Fruit fly (Drosophila melanogaster) whole organism, embryonic: Measurements from ENCODE around the gene Spt6.

Experiments used
- Bgb ChIP-seq: fragments of 200-800 bp; sonication (Bioruptor generic); IDR thresholded peaks from 2 replicates; pipeline ENCODE4 v1.3.6; 2022; ENCODE audit warnings: missing biosample characterization, missing genetic modification characterization; ENCODE audit not compliant: partially characterized antibody
- C15 ChIP-seq: fragments of 200-800 bp; sonication (Bioruptor generic); IDR thresholded peaks from 3 replicates; pipeline ENCODE4 v1.3.6; 2022; ENCODE audit warnings: missing biosample characterization, missing genetic modification characterization
- CG1024 ChIP-seq: fragments of 200-800 bp; sonication (Bioruptor generic); IDR thresholded peaks from 2 replicates; pipeline ENCODE4 v1.3.6; 2022; ENCODE audit warnings: missing biosample characterization, missing genetic modification characterization
- CG11247 ChIP-seq: fragments of 200-800 bp; sonication (Bioruptor generic); IDR thresholded peaks from 2 replicates; pipeline ENCODE4 v1.3.6; 2022; ENCODE audit warnings: missing biosample characterization, missing genetic modification characterization
- CG11456 ChIP-seq: fragments of 200-800 bp; sonication (Bioruptor generic); IDR thresholded peaks from 3 replicates; pipeline ENCODE4 v1.3.6; 2022; ENCODE audit warnings: missing biosample characterization, missing genetic modification characterization
- CG17385 ChIP-seq: fragments of 200-800 bp; sonication (Bioruptor generic); optimal IDR thresholded peaks from 3 replicates; lab custom pipeline; 2018; ENCODE audit warnings: missing biosample characterization, mild to moderate bottlenecking, missing genetic modification characterization
- CG17829 ChIP-seq: fragments of 200-800 bp; optimal IDR thresholded peaks from 2 replicates; lab custom pipeline; 2019; ENCODE audit warnings: missing biosample characterization, mild to moderate bottlenecking, missing genetic modification characterization, moderate library complexity
- CG1832 ChIP-seq: fragments of 200-800 bp; sonication (Bioruptor generic); optimal IDR thresholded peaks from 2 replicates; lab custom pipeline; 2017; ENCODE audit warnings: missing biosample characterization, mild to moderate bottlenecking, missing genetic modification characterization, inconsistent platforms
- CG2129 ChIP-seq: fragments of 200-800 bp; sonication (Bioruptor generic); IDR thresholded peaks from 2 replicates; pipeline ENCODE4 v1.3.6; 2022; ENCODE audit warnings: missing biosample characterization, missing genetic modification characterization; ENCODE audit not compliant: partially characterized antibody
- CG33557 ChIP-seq: fragments of 200-800 bp; sonication (Bioruptor generic); optimal IDR thresholded peaks from 2 replicates; lab custom pipeline; 2019; ENCODE audit warnings: missing biosample characterization, mild to moderate bottlenecking, missing genetic modification characterization, moderate library complexity
- CG34224 ChIP-seq: fragments of 200-800 bp; sonication (Bioruptor generic); IDR thresholded peaks from 3 replicates; pipeline ENCODE4 v1.3.6; 2022; ENCODE audit warnings: missing biosample characterization, missing genetic modification characterization; ENCODE audit not compliant: partially characterized antibody
- CG43689 ChIP-seq: fragments of 200-800 bp; sonication (Bioruptor generic); IDR thresholded peaks from 2 replicates; pipeline ENCODE4 v1.3.6; 2022; ENCODE audit warnings: missing biosample characterization, missing genetic modification characterization
- CG4424 ChIP-seq: fragments of 200-800 bp; sonication (Bioruptor generic); optimal IDR thresholded peaks from 3 replicates; lab custom pipeline; 2016; ENCODE audit warnings: missing biosample characterization, missing genetic modification characterization
- CG6272 ChIP-seq: fragments of 200-800 bp; sonication (Bioruptor generic); IDR thresholded peaks from 2 replicates; pipeline ENCODE4 v1.3.6; 2022; ENCODE audit warnings: missing biosample characterization, missing genetic modification characterization
- CG7786 ChIP-seq: fragments of 200-800 bp; sonication (Bioruptor generic); optimal IDR thresholded peaks from 2 replicates; lab custom pipeline; 2016; ENCODE audit warnings: missing biosample characterization, missing genetic modification characterization
- CG8359 ChIP-seq: fragments of 200-800 bp; sonication (Bioruptor generic); optimal IDR thresholded peaks from 2 replicates; lab custom pipeline; 2017; ENCODE audit warnings: missing biosample characterization, mild to moderate bottlenecking, missing genetic modification characterization, borderline replicate concordance
- CG8388 ChIP-seq: fragments of 200-800 bp; sonication (Bioruptor generic); optimal IDR thresholded peaks from 2 replicates; lab custom pipeline; 2019; ENCODE audit warnings: missing biosample characterization, mild to moderate bottlenecking, missing genetic modification characterization, moderate library complexity
- D19A ChIP-seq: fragments of 200-800 bp; optimal IDR thresholded peaks from 3 replicates; lab custom pipeline; 2019; ENCODE audit warnings: missing biosample characterization, mild to moderate bottlenecking, missing genetic modification characterization, moderate library complexity
- Dll ChIP-seq: fragments of 200-800 bp; sonication (Bioruptor generic); IDR thresholded peaks from 4 replicates; pipeline ENCODE4 v1.3.6; 2022; ENCODE audit warnings: missing biosample characterization, missing genetic modification characterization; ENCODE audit not compliant: partially characterized antibody
- E2f2 ChIP-seq: fragments of 200-800 bp; sonication (Bioruptor generic); IDR thresholded peaks from 2 replicates; pipeline ENCODE4 v1.3.6; 2022; ENCODE audit warnings: missing biosample characterization, missing genetic modification characterization
- HHEX ChIP-seq: fragments of 200-800 bp; sonication (Bioruptor generic); optimal IDR thresholded peaks from 3 replicates; lab custom pipeline; 2017; ENCODE audit warnings: missing biosample characterization, mild to moderate bottlenecking, missing genetic modification characterization, missing genetic modification reagents
- HLHmδ ChIP-seq: fragments of 200-800 bp; sonication (Bioruptor generic); optimal IDR thresholded peaks from 2 replicates; lab custom pipeline; 2018; ENCODE audit warnings: missing biosample characterization, mild to moderate bottlenecking, missing genetic modification characterization, moderate library complexity
- Hr51 ChIP-seq, 2 experiments: fragments of 200-800 bp; sonication (Bioruptor generic); optimal IDR thresholded peaks; 2 replicates in 1 of 2; 3 replicates in 1 of 2; lab custom pipeline; 2016 to 2018; ENCODE audit warnings: missing biosample characterization in 2 of 2, missing genetic modification characterization in 2 of 2, mild to moderate bottlenecking in 1 of 2, moderate library complexity in 1 of 2
- Hr78 ChIP-seq, 2 experiments: fragments of 200-800 bp in 1 of 2; fragments of >200 bp in 1 of 2; sonication (Bioruptor generic) in 1 of 2; optimal IDR thresholded peaks; 2 replicates each; lab custom pipeline; 2017 to 2019; ENCODE audit warnings: missing biosample characterization in 2 of 2, missing genetic modification characterization in 2 of 2, mild to moderate bottlenecking in 1 of 2, moderate library complexity in 1 of 2
- Mrtf ChIP-seq: fragments of 200-800 bp; sonication (Bioruptor generic); IDR thresholded peaks from 3 replicates; pipeline ENCODE4 v1.3.6; 2022; ENCODE audit warnings: missing biosample characterization, missing genetic modification characterization
- Nf-YA ChIP-seq: fragments of 200-800 bp; sonication (Bioruptor generic); IDR thresholded peaks from 2 replicates; pipeline ENCODE4 v1.3.6; 2022; ENCODE audit warnings: missing biosample characterization, missing genetic modification characterization
- aop ChIP-seq: fragments of 200-800 bp; sonication (Bioruptor generic); IDR thresholded peaks from 2 replicates; pipeline ENCODE4 v1.3.6; 2022; ENCODE audit warnings: missing biosample characterization, missing genetic modification characterization
- btn ChIP-seq: fragments of 200-800 bp; sonication (Bioruptor generic); optimal IDR thresholded peaks from 2 replicates; lab custom pipeline; 2016; ENCODE audit warnings: missing biosample characterization, missing genetic modification characterization
- ci ChIP-seq: fragments of 200-800 bp; sonication (Bioruptor generic); IDR thresholded peaks from 3 replicates; pipeline ENCODE4 v1.3.6; 2022; ENCODE audit warnings: missing biosample characterization, missing genetic modification characterization
- crol ChIP-seq: fragments of 200-800 bp; sonication (Bioruptor generic); IDR thresholded peaks from 2 replicates; pipeline ENCODE4 v1.3.6; 2022; ENCODE audit warnings: missing biosample characterization, missing genetic modification characterization
- dmrt99B ChIP-seq: fragments of 200-800 bp; sonication (Bioruptor generic); optimal IDR thresholded peaks from 2 replicates; lab custom pipeline; 2018; ENCODE audit warnings: missing biosample characterization, mild to moderate bottlenecking, missing genetic modification characterization, moderate library complexity
- eyg ChIP-seq: fragments of 200-800 bp; sonication (Bioruptor generic); optimal IDR thresholded peaks from 3 replicates; lab custom pipeline; 2016; ENCODE audit warnings: missing biosample characterization, missing genetic modification characterization
- gsb ChIP-seq: fragments of 200-800 bp; sonication (Bioruptor generic); IDR thresholded peaks from 2 replicates; pipeline ENCODE4 v1.3.6; 2022; ENCODE audit warnings: missing biosample characterization, missing genetic modification characterization
- hbn ChIP-seq: fragments of 200-800 bp; sonication (Bioruptor generic); IDR thresholded peaks from 2 replicates; pipeline ENCODE4 v1.3.6; 2022; ENCODE audit warnings: missing biosample characterization, missing genetic modification characterization; ENCODE audit not compliant: partially characterized antibody
- ind ChIP-seq: fragments of 200-800 bp; sonication (Bioruptor generic); optimal IDR thresholded peaks from 3 replicates; lab custom pipeline; 2016; ENCODE audit warnings: missing biosample characterization, missing genetic modification characterization
- inv ChIP-seq: fragments of 200-800 bp; sonication (Bioruptor generic); IDR thresholded peaks from 2 replicates; pipeline ENCODE4 v1.3.6; 2022; ENCODE audit warnings: missing biosample characterization, missing genetic modification characterization; ENCODE audit not compliant: partially characterized antibody
- kah ChIP-seq: fragments of 200-800 bp; sonication (Bioruptor generic); optimal IDR thresholded peaks from 2 replicates; lab custom pipeline; 2018; ENCODE audit warnings: missing biosample characterization, mild to moderate bottlenecking, missing genetic modification characterization
- kay ChIP-seq: fragments of 200-800 bp; sonication (Bioruptor generic); optimal IDR thresholded peaks from 2 replicates; lab custom pipeline; 2016; ENCODE audit warnings: missing biosample characterization, missing genetic modification characterization
- klu ChIP-seq: fragments of 200-800 bp; sonication (Bioruptor generic); IDR thresholded peaks from 2 replicates; pipeline ENCODE4 v1.3.6; 2022; ENCODE audit warnings: missing biosample characterization, missing genetic modification characterization
- lmd ChIP-seq: fragments of 200-800 bp; sonication (Bioruptor generic); IDR thresholded peaks from 2 replicates; pipeline ENCODE4 v1.3.6; 2022; ENCODE audit warnings: missing biosample characterization, missing genetic modification characterization
- nerfin-1 ChIP-seq: fragments of 200-800 bp; sonication (Bioruptor generic); optimal IDR thresholded peaks from 3 replicates; lab custom pipeline; 2019; ENCODE audit warnings: missing biosample characterization, mild to moderate bottlenecking, missing genetic modification characterization, moderate library complexity
- oc ChIP-seq: fragments of 200-800 bp; sonication (Bioruptor generic); optimal IDR thresholded peaks from 2 replicates; lab custom pipeline; 2018; ENCODE audit warnings: missing biosample characterization, mild to moderate bottlenecking, missing genetic modification characterization, moderate library complexity
- pros ChIP-seq: fragments of 200-800 bp; sonication (Bioruptor generic); optimal IDR thresholded peaks from 3 replicates; lab custom pipeline; 2019; ENCODE audit warnings: missing biosample characterization, mild to moderate bottlenecking, missing genetic modification characterization, moderate library complexity
- slbo ChIP-seq: fragments of 200-800 bp; sonication (Bioruptor generic); IDR thresholded peaks from 2 replicates; pipeline ENCODE4 v1.3.6; 2022; ENCODE audit warnings: missing biosample characterization, missing genetic modification characterization
- sr ChIP-seq: fragments of 200-800 bp; sonication (Bioruptor generic); IDR thresholded peaks from 3 replicates; pipeline ENCODE4 v1.3.6; 2022; ENCODE audit warnings: missing biosample characterization, missing genetic modification characterization
- trem ChIP-seq: fragments of 200-800 bp; optimal IDR thresholded peaks from 3 replicates; lab custom pipeline; 2019; ENCODE audit warnings: missing biosample characterization, mild to moderate bottlenecking, missing genetic modification characterization, moderate library complexity
- trh ChIP-seq: fragments of 200-800 bp; sonication (Bioruptor generic); optimal IDR thresholded peaks from 2 replicates; lab custom pipeline; 2016; ENCODE audit warnings: missing biosample characterization, missing genetic modification characterization
- tup ChIP-seq: fragments of 200-800 bp; sonication (Bioruptor generic); optimal IDR thresholded peaks from 2 replicates; lab custom pipeline; 2016; ENCODE audit warnings: missing biosample characterization, mild to moderate bottlenecking, missing genetic modification characterization, moderate library complexity
- z ChIP-seq: fragments of 200-800 bp; sonication (Bioruptor generic); IDR thresholded peaks from 3 replicates; pipeline ENCODE4 v1.3.6; 2022; ENCODE audit warnings: missing biosample characterization, missing genetic modification characterization

Gene Spt6

DNA sequence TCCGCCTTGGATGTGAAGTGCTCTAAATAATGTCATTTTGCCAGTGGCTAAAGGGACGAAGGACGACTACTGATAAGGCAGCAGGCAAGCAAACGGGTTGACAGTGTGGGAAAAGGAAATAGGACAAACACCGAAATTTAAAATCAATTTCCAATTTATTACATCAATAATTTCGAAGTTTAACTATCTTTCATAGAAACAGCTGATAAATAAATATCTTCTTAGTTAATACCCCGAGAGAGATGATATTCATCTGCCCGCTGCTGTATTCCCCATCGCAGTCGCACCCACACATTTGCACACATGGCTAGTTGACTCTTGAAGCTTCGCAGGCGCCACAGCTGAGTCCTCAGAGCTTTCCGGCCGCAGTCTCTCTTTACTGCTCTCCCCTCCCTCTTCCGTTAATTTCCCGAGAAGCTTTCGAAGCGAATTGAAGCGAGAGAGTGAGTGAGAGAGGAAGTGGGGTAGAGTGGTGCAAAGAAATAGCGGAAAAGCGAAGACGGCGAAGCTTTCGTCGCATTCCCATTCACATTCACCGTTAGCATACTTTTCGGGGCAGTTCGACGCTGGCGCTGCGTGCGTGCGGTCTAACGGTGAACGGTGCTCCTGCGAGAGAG is 49.4 kb downstream of the Spt6 start (continued):
- TF ChIP-seq CG17385 (peak; percentile 67), CG8388 (GFP tag; lab: Kevin White, UChicago) (peak; percentile 32), kay (GFP tag; lab: Kevin White, UChicago) (no peak), btn (GFP tag; lab: Kevin White, UChicago) (no peak), CG1832 (peak; percentile 18), pros (GFP tag; lab: Kevin White, UChicago) (no peak), HLHmδ (GFP tag; lab: Kevin White, UChicago) (no peak), oc (tag; lab: Kevin White, UChicago) (no peak), CG11247 (GFP tag; lab: Robert Waterston, UW) (peak; percentile 66), ind (GFP tag; lab: Kevin White, UChicago) (peak; percentile 45), sr (no peak), dmrt99B (tag; lab: Kevin White, UChicago) (peak; percentile 73), klu (GFP tag; lab: Robert Waterston, UW) (0 out of 2 replicates have a peak, but pooled peaks have one; percentile 30), Hr78 (GFP tag; optimal IDR thresholded peaks at IDR 0.05; lab: Kevin White, UChicago) (no peak), Bgb (GFP tag; lab: Robert Waterston, UW) (no peak), CG11456 (GFP tag; lab: Robert Waterston, UW) (peak; percentile 56; the same call in 1 of the 3 replicates), Dll (GFP tag; lab: Robert Waterston, UW) (no peak), kah (GFP tag; lab: Kevin White, UChicago) (no peak), trh (no peak), Nf-YA (GFP tag; lab: Robert Waterston, UW) (no peak), Hr51 (GFP tag; optimal IDR thresholded peaks at IDR 0.05; lab: Kevin White, UChicago) (peak; percentile 39 to 74), ci (GFP tag; lab: Robert Waterston, UW) (peak; percentile 79), D19A (tag; lab: Kevin White, UChicago) (peak; percentile 20), CG7786 (peak; percentile 35), CG1024 (no peak), aop (GFP tag; lab: Robert Waterston, UW) (no peak), crol (peak; percentile 74), CG34224 (GFP tag; lab: Robert Waterston, UW) (no peak), nerfin-1 (peak; percentile 57), eyg (GFP tag; lab: Kevin White, UChicago) (peak; percentile 52), Mrtf (GFP tag; lab: Robert Waterston, UW) (peak; percentile 72), CG6272 (GFP tag; lab: Robert Waterston, UW) (no peak), trem (no peak), inv (no peak), CG8359 (GFP tag; lab: Kevin White, UChicago) (no peak), z (GFP tag; lab: Robert Waterston, UW) (no peak), hbn (GFP tag; lab: Robert Waterston, UW) (no peak), E2f2 (GFP tag; lab: Robert Waterston, UW) (peak; percentile 42; the same call in 1 of the 2 replicates), CG17829 (no peak), CG43689 (GFP tag; lab: Robert Waterston, UW) (0 out of 2 replicates have a peak, but pooled peaks have one; percentile 24), gsb (peak; percentile 21; the same call in 1 of the 2 replicates), tup (GFP tag; lab: Kevin White, UChicago) (no peak), C15 (GFP tag; lab: Robert Waterston, UW) (no peak), lmd (GFP tag; lab: Robert Waterston, UW) (peak; percentile 70), CG2129 (GFP tag; lab: Robert Waterston, UW) (no peak), slbo (GFP tag; lab: Robert Waterston, UW) (peak; percentile 85), CG33557 (GFP tag; lab: Kevin White, UChicago) (no peak), HHEX (peak; percentile 73), CG4424 (GFP tag; lab: Kevin White, UChicago) (peak; percentile 41)
